Worm (Caenorhabditis elegans) whole organism, dauer: ENCODE results near the gene pat-9.

Experiments
- unc-62 ChIP-seq: sonication (generic microtip); optimal IDR thresholded peaks from 2 replicates; lab custom pipeline; 2017; ENCODE audit warnings: missing biosample characterization, missing genetic modification reagents, missing genetic modification characterization

Gene pat-9

ce11 chrX:16565781-16566180 lies 29.1 kb downstream of the pat-9 start:
- no peak for TF ChIP-seq unc-62 (GFP tag; lab: Kevin White, UChicago)

- no peak for TF ChIP-seq unc-62 (GFP tag; lab: Kevin White, UChicago)
Observed at ce11 chrX:16566358-16566757, 29.7 kb downstream of the pat-9 start.

- no peak for TF ChIP-seq unc-62 (GFP tag; lab: Kevin White, UChicago)
Observed at ce11 chrX:16571877-16572276, 35.2 kb downstream of the pat-9 start.

ce11 chrX:16574303-16574702 lies 37.6 kb downstream of the pat-9 start:
- TF ChIP-seq unc-62 (GFP tag; lab: Kevin White, UChicago): no peak

- TF ChIP-seq unc-62 (GFP tag; lab: Kevin White, UChicago): no peak
Observed at ce11 chrX:16575262-16575661, 38.6 kb downstream of the pat-9 start.

ce11 chrX:16579303-16579795 lies 42.7 kb downstream of the pat-9 start, which contains the start of gene ser-1:
Gene ser-1 (plus strand): TSS chrX:16579745.
- no peak for TF ChIP-seq unc-62 (GFP tag; lab: Kevin White, UChicago)

ce11 chrX:16588102-16588501 lies 51.4 kb downstream of the pat-9 start:
- no peak for TF ChIP-seq unc-62 (GFP tag; lab: Kevin White, UChicago)
